Fruit fly (Drosophila melanogaster) Kc167 (cell line): ENCODE results near the gene CG13712.

ENCODE experiments used
- Myc ChIP-seq: fragments of >200 bp; optimal IDR thresholded peaks from 2 replicates; lab custom pipeline; 2017; ENCODE audit warnings: missing external identifiers
- Sin3A ChIP-seq: fragments of >200 bp; optimal IDR thresholded peaks from 2 replicates; lab custom pipeline; 2018; ENCODE audit warnings: missing external identifiers
- h ChIP-seq: fragments of >200 bp; optimal IDR thresholded peaks from 3 replicates; lab custom pipeline; 2018; ENCODE audit warnings: missing external identifiers
- insv ChIP-seq: fragments of >200 bp; optimal IDR thresholded peaks from 3 replicates; lab custom pipeline; 2018; ENCODE audit warnings: missing external identifiers
- psq ChIP-seq: fragments of >200 bp; optimal IDR thresholded peaks from 2 replicates; lab custom pipeline; 2017; ENCODE audit warnings: missing external identifiers
- ttk ChIP-seq: sonication (Bioruptor generic); optimal IDR thresholded peaks from 2 replicates; lab custom pipeline; 2017; ENCODE audit warnings: missing external identifiers

CG13712 gene

dm6 chr3L:4692177-4693134 lies 17.2 kb downstream of the CG13712 start, which contains the start of gene RhoGEF64C:
Gene RhoGEF64C, plus strand, starts transcription at chr3L:4692783.
- TF ChIP-seq Sin3A (lab: Kevin White, UChicago) = no peak

- TF ChIP-seq ttk (no peak), Myc (lab: Kevin White, UChicago) (no peak), insv (lab: Kevin White, UChicago) (no peak), h (lab: Kevin White, UChicago) (no peak), Sin3A (lab: Kevin White, UChicago) (no peak), psq (lab: Kevin White, UChicago) (no peak)
Measured at dm6 chr3L:4691775-4692174, 17.9 kb downstream of the CG13712 start.

- TF ChIP-seq psq (lab: Kevin White, UChicago) (no peak), ttk (no peak), Sin3A (lab: Kevin White, UChicago) (no peak), h (lab: Kevin White, UChicago) (no peak), insv (lab: Kevin White, UChicago) (no peak)
Measured at dm6 chr3L:4690698-4691097, 19.0 kb downstream of the CG13712 start.

- TF ChIP-seq h (lab: Kevin White, UChicago) (no peak), psq (lab: Kevin White, UChicago) (no peak), Sin3A (lab: Kevin White, UChicago) (no peak), Myc (lab: Kevin White, UChicago) (no peak), ttk (no peak), insv (lab: Kevin White, UChicago) (no peak)
Measured at dm6 chr3L:4689970-4690369, 19.7 kb downstream of the CG13712 start, which contains the start of gene CG18418. Gene CG18418, minus strand, starts transcription at chr3L:4690070.

- TF ChIP-seq h (lab: Kevin White, UChicago) (no peak), Sin3A (lab: Kevin White, UChicago) (no peak), insv (lab: Kevin White, UChicago) (no peak), ttk (no peak), psq (lab: Kevin White, UChicago) (no peak), Myc (lab: Kevin White, UChicago) (no peak)
Measured at dm6 chr3L:4688674-4689073, 21.0 kb downstream of the CG13712 start, which contains the start of gene CG7514. Gene CG7514, minus strand, starts transcription at chr3L:4688774.

dm6 chr3L:4687133-4687532 lies 22.6 kb downstream of the CG13712 start, which contains the start of gene axo:
Gene axo, minus strand, starts transcription at chr3L:4687317.
- TF ChIP-seq ttk = no peak
- no peak for TF ChIP-seq Sin3A (lab: Kevin White, UChicago)
- TF ChIP-seq insv (lab: Kevin White, UChicago) = no peak
- TF ChIP-seq psq (lab: Kevin White, UChicago) = no peak
- TF ChIP-seq h (lab: Kevin White, UChicago) = no peak
- TF ChIP-seq Myc (lab: Kevin White, UChicago) = no peak

dm6 chr3L:4686609-4687008 lies 23.1 kb downstream of the CG13712 start:
- no peak for TF ChIP-seq Sin3A (lab: Kevin White, UChicago)
- no peak for TF ChIP-seq insv (lab: Kevin White, UChicago)
- no peak for TF ChIP-seq ttk
- no peak for TF ChIP-seq h (lab: Kevin White, UChicago)
- TF ChIP-seq psq (lab: Kevin White, UChicago) = no peak
- TF ChIP-seq Myc (lab: Kevin White, UChicago) = no peak

- TF ChIP-seq Sin3A (lab: Kevin White, UChicago) = no peak
- no peak for TF ChIP-seq psq (lab: Kevin White, UChicago)
- no peak for TF ChIP-seq insv (lab: Kevin White, UChicago)
- no peak for TF ChIP-seq ttk
- no peak for TF ChIP-seq Myc (lab: Kevin White, UChicago)
- TF ChIP-seq h (lab: Kevin White, UChicago) = no peak
Measured at dm6 chr3L:4686050-4686449, 23.6 kb downstream of the CG13712 start.

- no peak for TF ChIP-seq ttk
- no peak for TF ChIP-seq Myc (lab: Kevin White, UChicago)
- TF ChIP-seq insv (lab: Kevin White, UChicago) = no peak
- TF ChIP-seq Sin3A (lab: Kevin White, UChicago) = no peak
Measured at dm6 chr3L:4684622-4685276, 24.9 kb downstream of the CG13712 start.

- TF ChIP-seq psq (lab: Kevin White, UChicago) (no peak), Sin3A (lab: Kevin White, UChicago) (no peak), h (lab: Kevin White, UChicago) (no peak), insv (lab: Kevin White, UChicago) (no peak), ttk (no peak), Myc (lab: Kevin White, UChicago) (no peak)
Measured at dm6 chr3L:4679063-4679462, 30.6 kb downstream of the CG13712 start.

dm6 chr3L:4677532-4677931 lies 32.2 kb downstream of the CG13712 start, which contains the start of gene CG34266:
Gene CG34266, plus strand, starts transcription at chr3L:4677832.
- TF ChIP-seq Myc (lab: Kevin White, UChicago) = no peak
- TF ChIP-seq ttk = no peak
- TF ChIP-seq psq (lab: Kevin White, UChicago) = no peak
- no peak for TF ChIP-seq Sin3A (lab: Kevin White, UChicago)
- no peak for TF ChIP-seq insv (lab: Kevin White, UChicago)
- no peak for TF ChIP-seq h (lab: Kevin White, UChicago)
